Fruit fly (Drosophila melanogaster) whole organism: ENCODE results near the gene CG31510.

Source experiments
- CG8478 ChIP-seq: fragments of >200 bp; optimal IDR thresholded peaks from 2 replicates; lab custom pipeline; 2018; ENCODE audit warnings: inconsistent platforms
- Dll ChIP-seq: fragments of >200 bp; optimal IDR thresholded peaks from 2 replicates; lab custom pipeline; 2017
- usp ChIP-seq: fragments of >200 bp; optimal IDR thresholded peaks from 2 replicates; lab custom pipeline; 2017; ENCODE audit warnings: missing biosample characterization, missing genetic modification characterization, mixed read lengths

- no peak for TF ChIP-seq usp (GFP tag; lab: Kevin White, UChicago)
- TF ChIP-seq CG8478: no peak
- TF ChIP-seq Dll: no peak
Observed at dm6 chr3R:25102253-25102652, 20.5 kb downstream of the CG31510 start, which contains the start of gene CG45095.
